Fruit fly (Drosophila melanogaster) whole organism, embryonic: ENCODE results near the gene CG10584.

Experiments
- CG12104 ChIP-seq: fragments of 200-800 bp; sonication (Bioruptor generic); optimal IDR thresholded peaks from 3 replicates; lab custom pipeline; 2016; ENCODE audit warnings: missing biosample characterization, missing genetic modification characterization
- pzg ChIP-seq: fragments of 200-800 bp; sonication (Bioruptor generic); optimal IDR thresholded peaks from 3 replicates; lab custom pipeline; 2018; ENCODE audit warnings: missing biosample characterization, mild to moderate bottlenecking, missing genetic modification characterization, moderate library complexity

DNA sequence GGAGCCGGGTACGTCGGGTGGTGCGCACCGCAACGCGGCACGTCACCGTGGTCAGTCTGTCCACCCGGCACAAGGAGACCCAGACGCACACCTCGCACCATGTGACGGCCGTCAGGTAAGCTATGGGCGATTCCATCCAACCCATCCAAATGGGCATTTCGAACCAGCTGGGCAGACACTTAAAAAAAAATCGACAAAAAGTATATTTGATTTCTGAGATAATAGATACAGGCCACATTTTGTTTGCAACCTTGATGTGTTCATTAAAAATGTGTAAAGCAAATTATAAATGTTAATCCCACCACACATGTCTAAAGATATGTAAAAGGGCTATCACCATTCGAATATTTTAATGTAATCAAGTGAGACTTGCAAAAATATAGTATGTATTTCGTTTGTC, 33.4 kb upstream of the CG10584 start:
- TF ChIP-seq CG12104 (GFP tag; lab: Kevin White, UChicago) (no peak), pzg (no peak)
